Worm (Caenorhabditis elegans) whole organism, early embryonic: ENCODE data around the gene F37B4.10.

Experiments used
- B0310.2 ChIP-seq: sonication (generic microtip); optimal IDR thresholded peaks from 2 replicates; lab custom pipeline; 2016; ENCODE audit warnings: mild to moderate bottlenecking, missing genetic modification characterization, missing compliant biosample characterization
- F13C5.2 ChIP-seq: sonication (generic microtip); optimal IDR thresholded peaks from 2 replicates; lab custom pipeline; 2017; ENCODE audit warnings: mild to moderate bottlenecking, missing genetic modification characterization, inconsistent platforms, missing compliant biosample characterization
- aly-1 ChIP-seq: sonication (generic microtip); optimal IDR thresholded peaks from 2 replicates; lab custom pipeline; 2016; ENCODE audit warnings: missing genetic modification characterization, missing compliant biosample characterization
- ama-1 ChIP-seq: fragments of 150-350 bp; optimal IDR thresholded peaks from 2 replicates; lab custom pipeline; 2014
- ceh-13 ChIP-seq: fragments of 200-800 bp; sonication (Bioruptor generic); optimal IDR thresholded peaks from 2 replicates; lab custom pipeline; 2018; ENCODE audit warnings: mild to moderate bottlenecking, missing genetic modification characterization, missing compliant biosample characterization
- ceh-36 ChIP-seq: sonication (generic microtip); optimal IDR thresholded peaks from 2 replicates; lab custom pipeline; 2016; ENCODE audit warnings: missing genetic modification characterization, inconsistent platforms, missing compliant biosample characterization
- ets-7 ChIP-seq: sonication (generic microtip); optimal IDR thresholded peaks from 2 replicates; lab custom pipeline; 2016; ENCODE audit warnings: missing genotype, missing genetic modification characterization, missing compliant biosample characterization
- flt-1 ChIP-seq: fragments of 200-800 bp; sonication (Bioruptor generic); IDR thresholded peaks from 2 replicates; pipeline ENCODE4 v1.3.6; 2022; ENCODE audit warnings: missing genetic modification characterization, missing compliant biosample characterization
- hmbx-1 ChIP-seq: sonication (generic microtip); optimal IDR thresholded peaks from 2 replicates; lab custom pipeline; 2016; ENCODE audit warnings: mild to moderate bottlenecking, missing genetic modification characterization, missing compliant biosample characterization
- hmg-4 ChIP-seq: fragments of 200-800 bp; sonication (Bioruptor generic); optimal IDR thresholded peaks from 2 replicates; lab custom pipeline; 2018; ENCODE audit warnings: mild to moderate bottlenecking, missing genetic modification characterization, missing compliant biosample characterization
- hnd-1 ChIP-seq: sonication (generic microtip); optimal IDR thresholded peaks from 2 replicates; lab custom pipeline; 2016; ENCODE audit warnings: missing genetic modification characterization, missing compliant biosample characterization
- pes-1 ChIP-seq: fragments of 200-800 bp; sonication (Bioruptor generic); IDR thresholded peaks from 2 replicates; pipeline ENCODE4 v1.3.6; 2022; ENCODE audit warnings: missing genetic modification reagents, missing genetic modification characterization, missing compliant biosample characterization
- scrt-1 ChIP-seq: fragments of 200-800 bp; sonication (Bioruptor generic); IDR thresholded peaks from 2 replicates; pipeline ENCODE4 v1.3.6; 2022; ENCODE audit warnings: missing genetic modification characterization, missing compliant biosample characterization
- sea-1 ChIP-seq: fragments of 200-800 bp; sonication (Bioruptor generic); conservative IDR thresholded peaks from 2 replicates; pipeline ENCODE4 v1.3.6; 2022; ENCODE audit warnings: missing genetic modification characterization, missing compliant biosample characterization
- tbx-11 ChIP-seq: fragments of 200-800 bp; sonication (Bioruptor generic); IDR thresholded peaks from 2 replicates; pipeline ENCODE4 v1.3.6; 2022; ENCODE audit warnings: missing genetic modification characterization, missing compliant biosample characterization
- tbx-37 ChIP-seq: fragments of 200-800 bp; sonication (Bioruptor generic); conservative IDR thresholded peaks from 2 replicates; pipeline ENCODE4 v1.3.6; 2022; ENCODE audit warnings: missing genetic modification reagents, missing genetic modification characterization, missing compliant biosample characterization
- tra-4 ChIP-seq: sonication (generic microtip); optimal IDR thresholded peaks from 2 replicates; lab custom pipeline; 2017; ENCODE audit warnings: missing genetic modification characterization, missing compliant biosample characterization

Gene F37B4.10

ce11 chrV:2871754-2872504 lies 5.5 kb downstream of the F37B4.10 start:
- TF ChIP-seq hmg-4 (GFP tag; lab: Kevin White, UChicago) = no peak
- no peak for TF ChIP-seq scrt-1
- no peak for TF ChIP-seq ceh-36 (tag; lab: Kevin White, UChicago)
- TF ChIP-seq ets-7 (tag; lab: Kevin White, UChicago) = no peak
- no peak for TF ChIP-seq tbx-37 (GFP tag; lab: Robert Waterston, UW)
- no peak for TF ChIP-seq tra-4
- no peak for TF ChIP-seq flt-1
- TF ChIP-seq aly-1 (tag; lab: Kevin White, UChicago) = no peak
- no peak for TF ChIP-seq ama-1
- TF ChIP-seq B0310.2 = no peak
- no peak for TF ChIP-seq tbx-11 (GFP tag; lab: Robert Waterston, UW)
- no peak for TF ChIP-seq F13C5.2 (tag; lab: Kevin White, UChicago)
- TF ChIP-seq ceh-13 (GFP tag; lab: Kevin White, UChicago) = no peak
- TF ChIP-seq hnd-1 (tag; lab: Kevin White, UChicago) = no peak
- TF ChIP-seq hmbx-1 (tag; lab: Kevin White, UChicago) = no peak
- TF ChIP-seq sea-1 (GFP tag; lab: Robert Waterston, UW) = no peak
- TF ChIP-seq pes-1 = no peak

- TF ChIP-seq ama-1 (no peak), F13C5.2 (tag; lab: Kevin White, UChicago) (no peak), hmg-4 (GFP tag; lab: Kevin White, UChicago) (no peak), ceh-13 (GFP tag; lab: Kevin White, UChicago) (no peak), scrt-1 (no peak), ets-7 (tag; lab: Kevin White, UChicago) (no peak), tbx-37 (GFP tag; lab: Robert Waterston, UW) (no peak), hmbx-1 (tag; lab: Kevin White, UChicago) (no peak), sea-1 (GFP tag; lab: Robert Waterston, UW) (no peak), B0310.2 (no peak), tbx-11 (GFP tag; lab: Robert Waterston, UW) (no peak)
These were observed 7.3 kb downstream of the F37B4.10 start, which contains the start of gene srh-243 for ce11 chrV:2870127-2870526. TSS of gene srh-243 (plus strand) at chrV:2870427.

ce11 chrV:2869503-2869902 lies 7.9 kb downstream of the F37B4.10 start, which contains the start of gene srh-241:
TSS of gene srh-241 (minus strand) at chrV:2869603.
- TF ChIP-seq hnd-1 (tag; lab: Kevin White, UChicago) (no peak), ceh-13 (GFP tag; lab: Kevin White, UChicago) (no peak), B0310.2 (no peak)

- TF ChIP-seq hnd-1 (tag; lab: Kevin White, UChicago) (no peak), flt-1 (no peak), ets-7 (tag; lab: Kevin White, UChicago) (no peak), pes-1 (no peak)
These were observed 12.5 kb downstream of the F37B4.10 start, which contains the start of gene srh-240 for ce11 chrV:2864899-2865298. TSS of gene srh-240 (plus strand) at chrV:2865199.

- TF ChIP-seq flt-1 (no peak), B0310.2 (no peak), ceh-13 (GFP tag; lab: Kevin White, UChicago) (no peak), ets-7 (tag; lab: Kevin White, UChicago) (no peak), scrt-1 (no peak), ceh-36 (tag; lab: Kevin White, UChicago) (no peak), aly-1 (tag; lab: Kevin White, UChicago) (no peak), hmbx-1 (tag; lab: Kevin White, UChicago) (no peak), sea-1 (GFP tag; lab: Robert Waterston, UW) (no peak), tra-4 (no peak), hmg-4 (GFP tag; lab: Kevin White, UChicago) (no peak), F13C5.2 (tag; lab: Kevin White, UChicago) (no peak), pes-1 (no peak), hnd-1 (tag; lab: Kevin White, UChicago) (no peak), tbx-11 (GFP tag; lab: Robert Waterston, UW) (no peak), tbx-37 (GFP tag; lab: Robert Waterston, UW) (no peak)
These were observed 14.4 kb downstream of the F37B4.10 start, which contains the start of gene srh-272 for ce11 chrV:2863033-2863432. TSS of gene srh-272 (plus strand) at chrV:2863333.

- TF ChIP-seq tbx-11 (GFP tag; lab: Robert Waterston, UW) (no peak), sea-1 (GFP tag; lab: Robert Waterston, UW) (no peak), B0310.2 (no peak), tbx-37 (GFP tag; lab: Robert Waterston, UW) (no peak), ets-7 (tag; lab: Kevin White, UChicago) (no peak), hnd-1 (tag; lab: Kevin White, UChicago) (no peak), ama-1 (no peak), scrt-1 (no peak), ceh-36 (tag; lab: Kevin White, UChicago) (no peak), tra-4 (no peak), hmg-4 (GFP tag; lab: Kevin White, UChicago) (no peak), hmbx-1 (tag; lab: Kevin White, UChicago) (no peak), F13C5.2 (tag; lab: Kevin White, UChicago) (no peak), ceh-13 (GFP tag; lab: Kevin White, UChicago) (no peak), aly-1 (tag; lab: Kevin White, UChicago) (no peak), flt-1 (no peak), pes-1 (no peak)
These were observed 15.9 kb downstream of the F37B4.10 start, which contains the start of gene srh-270 for ce11 chrV:2861505-2861904. TSS of gene srh-270 (minus strand) at chrV:2861605.

- no peak for TF ChIP-seq tra-4
These were observed 17.7 kb downstream of the F37B4.10 start, which contains the start of gene srj-54 for ce11 chrV:2859738-2860137. TSS of gene srj-54 (minus strand) at chrV:2859838.
